Worm (Caenorhabditis elegans) whole organism, young adult: ENCODE measurements around the gene ndx-2.
A peak's percentile ranks its signal among the peaks of the same experiment; 100 is the strongest.

Source experiments
- B0336.3 ChIP-seq: fragments of 200-800 bp; sonication (Bioruptor generic); IDR thresholded peaks from 2 replicates; pipeline ENCODE4 v1.3.6; 2022; ENCODE audit warnings: missing genetic modification characterization, missing compliant biosample characterization
- F49E8.2 ChIP-seq: sonication (generic microtip); optimal IDR thresholded peaks from 3 replicates; lab custom pipeline; 2017; ENCODE audit warnings: missing genetic modification characterization, mild to moderate bottlenecking, missing compliant biosample characterization, antibody characterized with exemption, moderate library complexity; ENCODE audit not compliant: insufficient read depth
- ama-1 ChIP-seq, 3 experiments: fragments of 150-350 bp in 1 of 3; sonication (generic microtip) in 2 of 3; optimal IDR thresholded peaks; 2 replicates each; lab custom pipeline; 2014 to 2018; ENCODE audit warnings: missing biosample characterization in 2 of 3, missing genetic modification characterization in 2 of 3, missing genetic modification reagents in 2 of 3
- aptf-2 ChIP-seq: fragments of 200-800 bp; sonication (Bioruptor generic); conservative IDR thresholded peaks from 2 replicates; pipeline ENCODE4 v1.3.6; 2022; ENCODE audit warnings: missing genetic modification reagents, missing genetic modification characterization, missing compliant biosample characterization
- ceh-79 ChIP-seq: sonication (generic microtip); optimal IDR thresholded peaks from 2 replicates; lab custom pipeline; 2017; ENCODE audit warnings: mild to moderate bottlenecking, missing genetic modification characterization, missing compliant biosample characterization
- ceh-91 ChIP-seq: fragments of 200-800 bp; sonication (Bioruptor generic); IDR thresholded peaks from 2 replicates; pipeline ENCODE4 v1.3.6; 2022; ENCODE audit warnings: missing genetic modification reagents, missing genetic modification characterization, missing compliant biosample characterization
- die-1 ChIP-seq: sonication (generic microtip); optimal IDR thresholded peaks from 2 replicates; lab custom pipeline; 2016; ENCODE audit warnings: missing genotype, mild to moderate bottlenecking, missing genetic modification characterization, missing compliant biosample characterization
- gei-17 ChIP-seq: fragments of 200-800 bp; sonication (Bioruptor generic); optimal IDR thresholded peaks from 2 replicates; lab custom pipeline; 2018; ENCODE audit warnings: mild to moderate bottlenecking, missing genetic modification characterization, missing compliant biosample characterization
- lin-40 ChIP-seq: sonication (generic microtip); optimal IDR thresholded peaks from 2 replicates; lab custom pipeline; 2016; ENCODE audit warnings: missing genetic modification characterization, mild to moderate bottlenecking, missing compliant biosample characterization, missing genotype, missing genetic modification reagents
- madf-6 ChIP-seq: fragments of 200-800 bp; sonication (Bioruptor generic); IDR thresholded peaks from 2 replicates; pipeline ENCODE4 v1.3.6; 2022; ENCODE audit warnings: missing genetic modification reagents, missing genetic modification characterization, missing compliant biosample characterization
- nfya-1 ChIP-seq: sonication (generic microtip); optimal IDR thresholded peaks from 2 replicates; lab custom pipeline; 2017; ENCODE audit warnings: antibody characterized with exemption, missing compliant biosample characterization, missing genetic modification characterization, borderline replicate concordance; ENCODE audit not compliant: insufficient read depth
- sea-2 ChIP-seq: fragments of 200-800 bp; sonication (Bioruptor generic); IDR thresholded peaks from 2 replicates; pipeline ENCODE4 v1.3.6; 2022; ENCODE audit warnings: missing genetic modification characterization, missing compliant biosample characterization
- snpc-1.3 ChIP-seq: sonication (generic microtip); optimal IDR thresholded peaks from 2 replicates; lab custom pipeline; 2017; ENCODE audit warnings: missing genetic modification characterization, mild to moderate bottlenecking, missing compliant biosample characterization, antibody characterized with exemption, moderate library complexity, missing genotype, missing genetic modification reagents; ENCODE audit not compliant: insufficient read depth
- ztf-25 ChIP-seq: fragments of 200-800 bp; sonication (Bioruptor generic); IDR thresholded peaks from 2 replicates; pipeline ENCODE4 v1.3.6; 2022; ENCODE audit warnings: missing genetic modification reagents, missing genetic modification characterization, missing compliant biosample characterization

- TF ChIP-seq sea-2 (GFP tag; lab: Robert Waterston, UW): no peak
- no peak for TF ChIP-seq nfya-1 (tag; lab: Kevin White, UChicago)
- no peak for TF ChIP-seq die-1
- TF ChIP-seq ztf-25 (GFP tag; lab: Robert Waterston, UW): 0 out of 2 replicates have a peak, but pooled peaks have one; percentile 60
- no peak for TF ChIP-seq ceh-91 (GFP tag; lab: Robert Waterston, UW)
- no peak for TF ChIP-seq F49E8.2 (tag; lab: Kevin White, UChicago)
- no peak for TF ChIP-seq madf-6 (GFP tag; lab: Robert Waterston, UW)
- TF ChIP-seq aptf-2: no peak
- no peak; the same call in 1 of the 2 replicates for TF ChIP-seq B0336.3
- TF ChIP-seq lin-40: no peak
- no peak for TF ChIP-seq ama-1 (optimal IDR thresholded peaks at IDR 0.05; lab: Kevin White, UChicago)
- TF ChIP-seq ama-1 (GFP tag; optimal IDR thresholded peaks at IDR 0.05; lab: Kevin White, UChicago): no peak
- no peak for TF ChIP-seq snpc-1.3
- no peak for TF ChIP-seq ceh-79 (tag; lab: Kevin White, UChicago)
- no peak for TF ChIP-seq gei-17
These were observed 23.8 kb upstream of the ndx-2 start for ce11 chrV:2688562-2688961.
